Worm (Caenorhabditis elegans): ENCODE data around the gene kmo-2.

DNA sequence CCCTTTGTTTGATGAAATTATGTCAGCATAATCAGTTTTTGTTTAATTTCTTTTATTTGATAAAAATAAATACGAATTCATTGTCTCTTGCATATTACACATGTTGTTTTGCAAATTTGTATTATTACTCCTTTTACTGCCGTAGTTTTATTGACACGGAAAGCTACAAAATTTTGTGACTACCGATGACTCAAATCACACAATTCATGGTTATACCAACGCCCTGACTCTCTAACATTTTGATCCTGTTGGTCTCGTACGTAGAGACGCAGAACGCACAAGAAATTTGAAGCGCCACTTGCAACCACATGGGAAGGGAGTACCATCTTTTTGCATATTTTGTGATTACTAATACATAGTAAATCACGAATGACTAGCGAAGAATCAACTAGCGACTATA is 27.5 kb upstream of the kmo-2 start, which contains the start of gene nhr-207:
- TF ChIP-seq ama-1 (optimal IDR thresholded peaks at IDR 0.05) = no peak
- TF ChIP-seq flt-1 (GFP tag; IDR thresholded peaks at IDR 0.05) = no peak
- no peak for TF ChIP-seq hnd-1 (tag; optimal IDR thresholded peaks at IDR 0.05)
- no peak for TF ChIP-seq pes-1 (GFP tag; IDR thresholded peaks at IDR 0.05)
- TF ChIP-seq aly-1 (tag; optimal IDR thresholded peaks at IDR 0.05) = no peak
- no peak for TF ChIP-seq hmg-4 (GFP tag; optimal IDR thresholded peaks at IDR 0.05)
- TF ChIP-seq tbx-37 (GFP tag; conservative IDR thresholded peaks at IDR 0.05) = no peak
- TF ChIP-seq ceh-13 (GFP tag; optimal IDR thresholded peaks at IDR 0.05) = no peak
- TF ChIP-seq B0310.2 (tag; optimal IDR thresholded peaks at IDR 0.05) = no peak
- no peak for TF ChIP-seq tra-4 (tag; optimal IDR thresholded peaks at IDR 0.05)
- no peak for TF ChIP-seq scrt-1 (GFP tag; IDR thresholded peaks at IDR 0.05)

Data from whole organism, early embryonic.